Fruit fly (Drosophila melanogaster): ENCODE results near the gene CG3402.

Gene CG3402

DNA sequence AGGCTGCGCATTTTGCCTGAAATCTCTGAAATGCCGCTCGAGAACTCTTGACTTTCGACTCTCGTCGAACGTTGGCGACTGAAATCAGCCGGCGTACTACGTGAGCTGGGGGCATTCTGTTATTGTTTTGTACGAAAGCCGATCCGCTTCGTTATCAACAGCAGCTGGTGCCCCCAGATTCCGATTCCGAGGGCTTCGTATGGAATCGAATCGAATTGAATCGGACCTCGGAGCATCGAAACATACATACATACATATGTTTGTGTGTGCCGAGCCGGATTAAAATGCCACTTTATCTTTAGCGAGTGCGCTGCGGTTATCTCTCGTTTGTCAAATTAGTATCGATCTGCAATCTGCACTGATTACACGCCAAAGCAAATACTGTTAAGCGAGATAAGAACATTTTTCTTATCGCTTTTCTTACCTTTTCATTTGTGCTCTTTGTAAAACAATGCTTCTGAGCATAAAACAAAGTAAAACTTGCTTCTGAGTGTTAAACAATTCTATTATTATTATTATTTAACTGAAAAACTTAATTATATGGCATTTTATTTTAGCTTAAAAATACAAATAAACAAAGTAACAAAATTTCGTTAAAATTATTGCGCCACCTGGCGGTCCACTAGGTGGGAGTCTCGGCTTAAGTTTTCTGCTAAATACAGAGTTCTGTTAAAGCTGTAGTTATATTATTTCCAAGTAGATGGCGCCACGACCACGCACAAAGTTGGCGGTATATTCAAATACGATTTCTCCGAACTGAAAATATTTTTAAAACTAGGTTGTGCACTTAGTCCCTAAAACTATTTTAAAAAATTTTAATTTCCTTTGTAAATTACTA, 46.0 kb downstream of the CG3402 start, which contains the start of gene Reg-2 (continued):
- 0 out of 2 replicates have a peak, but pooled peaks have one; percentile 17 for TF ChIP-seq CG31441 (GFP tag; IDR thresholded peaks at IDR 0.05)
- no peak for TF ChIP-seq cad (GFP tag; optimal IDR thresholded peaks at IDR 0.05)
- no peak for TF ChIP-seq CG6175 (GFP tag; IDR thresholded peaks at IDR 0.05)
- TF ChIP-seq mld (GFP tag; IDR thresholded peaks at IDR 0.05; ENCODE audit: partially characterized antibody): no peak

DNA sequence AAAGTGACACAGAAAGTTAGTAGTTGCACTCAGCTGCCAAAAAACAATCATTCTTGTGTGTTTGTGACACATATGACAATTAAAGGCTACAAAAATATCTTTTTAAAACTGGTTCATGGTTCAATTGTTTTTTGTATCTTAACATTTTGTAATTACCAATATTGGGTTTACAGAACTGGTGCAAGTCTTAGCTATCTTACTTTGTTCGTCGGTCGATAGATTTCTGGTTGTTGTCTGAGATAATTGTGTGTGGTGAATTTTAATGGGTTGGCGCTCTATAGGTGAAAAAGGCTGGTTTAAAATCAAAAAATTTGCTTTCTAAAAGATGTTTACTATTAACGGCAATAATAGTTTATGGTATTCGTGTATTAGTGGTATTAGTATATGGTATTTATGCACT, 48.0 kb downstream of the CG3402 start:
- no peak for TF ChIP-seq sr (GFP tag; IDR thresholded peaks at IDR 0.05)
- TF ChIP-seq ftz-f1 (GFP tag; optimal IDR thresholded peaks at IDR 0.05): no peak
- no peak for TF ChIP-seq bsh (GFP tag; optimal IDR thresholded peaks at IDR 0.05)
- TF ChIP-seq CG42726 (GFP tag; IDR thresholded peaks at IDR 0.05; ENCODE audit: partially characterized antibody): 0 out of 2 replicates have a peak, but pooled peaks have one; percentile 25
- TF ChIP-seq CG7839 (tag; optimal IDR thresholded peaks at IDR 0.05): no peak
- TF ChIP-seq CG4404 (GFP tag; IDR thresholded peaks at IDR 0.05): no peak
- TF ChIP-seq Jarid2 (GFP tag; optimal IDR thresholded peaks at IDR 0.05): no peak
- no peak for TF ChIP-seq Stat92E (GFP tag; optimal IDR thresholded peaks at IDR 0.05)
- no peak for TF ChIP-seq CG6689 (GFP tag; IDR thresholded peaks at IDR 0.05)
- TF ChIP-seq CG6683 (GFP tag; optimal IDR thresholded peaks at IDR 0.05): no peak
- TF ChIP-seq Atf-2 (GFP tag; optimal IDR thresholded peaks at IDR 0.05): no peak
- no peak for TF ChIP-seq CG12744 (GFP tag; optimal IDR thresholded peaks at IDR 0.05)
- no peak for TF ChIP-seq B-H1 (GFP tag; IDR thresholded peaks at IDR 0.05)
- TF ChIP-seq Xbp1 (GFP tag; optimal IDR thresholded peaks at IDR 0.05): no peak
- no peak for TF ChIP-seq BtbVII (GFP tag; optimal IDR thresholded peaks at IDR 0.05)
- no peak for TF ChIP-seq Myb (GFP tag; optimal IDR thresholded peaks at IDR 0.05)
- no peak for TF ChIP-seq CG11723 (GFP tag; optimal IDR thresholded peaks at IDR 0.05)
- TF ChIP-seq CG12071 (GFP tag; optimal IDR thresholded peaks at IDR 0.05): no peak
- TF ChIP-seq prd (optimal IDR thresholded peaks at IDR 0.05): no peak
- TF ChIP-seq prd (GFP tag; IDR thresholded peaks at IDR 0.05): no peak
- TF ChIP-seq Six4 (GFP tag; optimal IDR thresholded peaks at IDR 0.05): no peak
- TF ChIP-seq CG31224 (GFP tag; IDR thresholded peaks at IDR 0.05): no peak
- TF ChIP-seq CG6654 (GFP tag; optimal IDR thresholded peaks at IDR 0.05): no peak
- TF ChIP-seq CG7928 (GFP tag; optimal IDR thresholded peaks at IDR 0.05): no peak
- no peak for TF ChIP-seq CG2202 (tag; optimal IDR thresholded peaks at IDR 0.05)
- no peak for TF ChIP-seq z (GFP tag; IDR thresholded peaks at IDR 0.05)
- TF ChIP-seq CG11560 (tag; IDR thresholded peaks at IDR 0.05): no peak
- no peak for TF ChIP-seq aop (GFP tag; IDR thresholded peaks at IDR 0.05)
- no peak for TF ChIP-seq insv (GFP tag; optimal IDR thresholded peaks at IDR 0.05)
- TF ChIP-seq CG10147 (GFP tag; optimal IDR thresholded peaks at IDR 0.05): peak; percentile 22
- TF ChIP-seq HmgZ (tag; optimal IDR thresholded peaks at IDR 0.05): no peak
- no peak for TF ChIP-seq CG12769 (tag; optimal IDR thresholded peaks at IDR 0.05)
- TF ChIP-seq Sin3A (optimal IDR thresholded peaks at IDR 0.05): no peak
- TF ChIP-seq CG1647 (GFP tag; optimal IDR thresholded peaks at IDR 0.05): no peak
- TF ChIP-seq CkIIα-i1 (GFP tag; IDR thresholded peaks at IDR 0.05): no peak
- TF ChIP-seq Tbp (GFP tag; optimal IDR thresholded peaks at IDR 0.05): no peak
- TF ChIP-seq zfh1 (GFP tag; IDR thresholded peaks at IDR 0.05): no peak
- TF ChIP-seq Sox102F (GFP tag; optimal IDR thresholded peaks at IDR 0.05): no peak
- TF ChIP-seq CG14441 (GFP tag; IDR thresholded peaks at IDR 0.05): no peak
- TF ChIP-seq CG12236 (GFP tag; optimal IDR thresholded peaks at IDR 0.05): no peak
- no peak for TF ChIP-seq CG8290 (GFP tag; optimal IDR thresholded peaks at IDR 0.05)
- no peak for TF ChIP-seq CG8290 (tag; optimal IDR thresholded peaks at IDR 0.05)
- 0 out of 3 replicates have a peak, but pooled peaks have one; percentile 50 for TF ChIP-seq CG2199 (GFP tag; IDR thresholded peaks at IDR 0.05)
- TF ChIP-seq NfI (GFP tag; optimal IDR thresholded peaks at IDR 0.05): no peak
- no peak for TF ChIP-seq CG5245 (GFP tag; optimal IDR thresholded peaks at IDR 0.05)

All from whole organism, embryonic.